Fruit fly (Drosophila melanogaster): ENCODE data around the gene S.

DNA sequence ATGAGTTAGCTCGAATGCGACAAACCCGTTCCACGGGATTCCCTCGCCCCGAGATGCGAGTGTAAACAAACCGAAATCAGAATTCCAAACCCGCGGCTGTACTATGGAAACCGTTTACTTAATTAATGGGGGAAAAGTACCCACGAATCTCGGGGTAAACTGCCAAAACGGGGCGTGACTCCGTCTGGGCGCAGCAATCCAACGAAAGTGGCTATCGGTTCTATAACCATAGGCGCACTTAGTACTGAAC lies 45.0 kb upstream of the S start:
- TF ChIP-seq CTCF (optimal IDR thresholded peaks at IDR 0.05) (no peak), CG8478 (optimal IDR thresholded peaks at IDR 0.05) (no peak)
